Fruit fly (Drosophila melanogaster) whole organism, embryonic: ENCODE data around the gene dmrt11E.

Experiments used
- Atf-2 ChIP-seq: fragments of 200-800 bp; sonication (Bioruptor generic); optimal IDR thresholded peaks from 2 replicates; lab custom pipeline; 2016; ENCODE audit warnings: missing biosample characterization, missing genetic modification characterization
- BEAF-32 ChIP-seq: fragments of 200-800 bp; sonication (Bioruptor generic); optimal IDR thresholded peaks from 3 replicates; lab custom pipeline; 2017; ENCODE audit warnings: missing biosample characterization, missing genetic modification characterization, mild to moderate bottlenecking, moderate library complexity, missing genetic modification reagents
- Bdp1 ChIP-seq: fragments of 200-800 bp; sonication (Bioruptor generic); optimal IDR thresholded peaks from 3 replicates; lab custom pipeline; 2016; ENCODE audit warnings: missing biosample characterization, missing genetic modification characterization
- Bgb ChIP-seq: fragments of 200-800 bp; sonication (Bioruptor generic); IDR thresholded peaks from 2 replicates; pipeline ENCODE4 v1.3.6; 2022; ENCODE audit warnings: missing biosample characterization, missing genetic modification characterization; ENCODE audit not compliant: partially characterized antibody
- CG10274 ChIP-seq: fragments of 200-800 bp; sonication (Bioruptor generic); optimal IDR thresholded peaks from 3 replicates; lab custom pipeline; 2017; ENCODE audit warnings: missing biosample characterization, mild to moderate bottlenecking, missing genetic modification characterization
- CG10462 ChIP-seq: fragments of 200-800 bp; sonication (Bioruptor generic); optimal IDR thresholded peaks from 2 replicates; lab custom pipeline; 2016; ENCODE audit warnings: missing biosample characterization, missing genetic modification characterization
- CG10959 ChIP-seq: fragments of 200-800 bp; sonication (Bioruptor generic); IDR thresholded peaks from 2 replicates; pipeline ENCODE4 v1.3.6; 2022; ENCODE audit warnings: missing biosample characterization, missing genetic modification characterization
- CG11085 ChIP-seq: fragments of 200-800 bp; sonication (Bioruptor generic); IDR thresholded peaks from 2 replicates; pipeline ENCODE4 v1.3.6; 2022; ENCODE audit warnings: missing biosample characterization, missing genetic modification characterization
- CG11456 ChIP-seq: fragments of 200-800 bp; sonication (Bioruptor generic); IDR thresholded peaks from 3 replicates; pipeline ENCODE4 v1.3.6; 2022; ENCODE audit warnings: missing biosample characterization, missing genetic modification characterization
- CG14710 ChIP-seq: fragments of 200-800 bp; sonication (Bioruptor generic); optimal IDR thresholded peaks from 3 replicates; lab custom pipeline; 2019; ENCODE audit warnings: missing biosample characterization, mild to moderate bottlenecking, missing genetic modification characterization, moderate library complexity
- CG14860 ChIP-seq: fragments of 200-800 bp; sonication (Bioruptor generic); IDR thresholded peaks from 3 replicates; pipeline ENCODE4 v1.3.6; 2022; ENCODE audit warnings: missing biosample characterization, missing genetic modification characterization; ENCODE audit not compliant: partially characterized antibody
- CG15696 ChIP-seq: fragments of 200-800 bp; sonication (Bioruptor generic); optimal IDR thresholded peaks from 2 replicates; lab custom pipeline; 2019; ENCODE audit warnings: missing biosample characterization, mild to moderate bottlenecking, missing genetic modification characterization, moderate library complexity
- CG2116 ChIP-seq: fragments of 200-800 bp; sonication (Bioruptor generic); optimal IDR thresholded peaks from 3 replicates; lab custom pipeline; 2018; ENCODE audit warnings: missing biosample characterization, mild to moderate bottlenecking, missing genetic modification characterization
- CG2712 ChIP-seq: fragments of 200-800 bp; optimal IDR thresholded peaks from 3 replicates; lab custom pipeline; 2019; ENCODE audit warnings: missing biosample characterization, mild to moderate bottlenecking, missing genetic modification characterization, moderate library complexity
- CG3065 ChIP-seq: fragments of 200-800 bp; sonication (Bioruptor generic); optimal IDR thresholded peaks from 2 replicates; lab custom pipeline; 2016; ENCODE audit warnings: missing biosample characterization, missing genetic modification characterization
- CG31441 ChIP-seq: fragments of 200-800 bp; sonication (Bioruptor generic); IDR thresholded peaks from 2 replicates; pipeline ENCODE4 v1.3.6; 2022; ENCODE audit warnings: missing biosample characterization, missing genetic modification characterization
- CG32772 ChIP-seq: fragments of 200-800 bp; sonication (Bioruptor generic); IDR thresholded peaks from 2 replicates; pipeline ENCODE4 v1.3.6; 2022; ENCODE audit warnings: missing biosample characterization, missing genetic modification characterization
- CG4328 ChIP-seq: fragments of 200-800 bp; sonication (Bioruptor generic); optimal IDR thresholded peaks from 3 replicates; lab custom pipeline; 2017; ENCODE audit warnings: missing biosample characterization, missing genetic modification reagents, missing genetic modification characterization
- CG7963 ChIP-seq: fragments of 200-800 bp; sonication (Bioruptor generic); IDR thresholded peaks from 3 replicates; pipeline ENCODE4 v1.3.6; 2022; ENCODE audit warnings: missing biosample characterization, missing genetic modification characterization; ENCODE audit not compliant: partially characterized antibody
- CG8089 ChIP-seq: fragments of 200-800 bp; sonication (Bioruptor generic); optimal IDR thresholded peaks from 3 replicates; lab custom pipeline; 2016; ENCODE audit warnings: missing biosample characterization, missing genetic modification characterization
- CrebB ChIP-seq: fragments of 200-800 bp; sonication (Bioruptor generic); optimal IDR thresholded peaks from 3 replicates; lab custom pipeline; 2018; ENCODE audit warnings: missing biosample characterization, mild to moderate bottlenecking, missing genetic modification characterization
- Dfd ChIP-seq, 2 experiments: fragments of >200 bp; optimal IDR thresholded peaks; 2 replicates each; lab custom pipeline; 2017; ENCODE audit warnings: missing biosample characterization in 2 of 2, missing genetic modification characterization in 2 of 2
- ERR ChIP-seq: fragments of 200-800 bp; sonication (Bioruptor generic); optimal IDR thresholded peaks from 2 replicates; lab custom pipeline; 2016; ENCODE audit warnings: missing biosample characterization, missing genetic modification characterization
- Med ChIP-seq: fragments of 200-800 bp; sonication (Bioruptor generic); peaks from one replicate; lab custom pipeline; 2016; ENCODE audit warnings: missing biosample characterization, missing genetic modification characterization, mild to moderate bottlenecking, inconsistent platforms, moderate library complexity
- Nf-YA ChIP-seq: fragments of 200-800 bp; sonication (Bioruptor generic); IDR thresholded peaks from 2 replicates; pipeline ENCODE4 v1.3.6; 2022; ENCODE audit warnings: missing biosample characterization, missing genetic modification characterization
- Opbp ChIP-seq: fragments of 200-800 bp; sonication (Bioruptor generic); IDR thresholded peaks from 3 replicates; pipeline ENCODE4 v1.3.6; 2022; ENCODE audit warnings: missing biosample characterization, missing genetic modification characterization; ENCODE audit not compliant: partially characterized antibody
- Rfx ChIP-seq: fragments of 200-800 bp; sonication (Bioruptor generic); IDR thresholded peaks from 2 replicates; pipeline ENCODE4 v1.3.6; 2022; ENCODE audit warnings: missing biosample characterization, missing genetic modification characterization
- Xbp1 ChIP-seq: fragments of 200-800 bp; sonication (Bioruptor generic); optimal IDR thresholded peaks from 3 replicates; lab custom pipeline; 2016; ENCODE audit warnings: missing biosample characterization, mild to moderate bottlenecking, missing genetic modification characterization
- ash1 ChIP-seq: fragments of 200-800 bp; sonication (Bioruptor generic); optimal IDR thresholded peaks from 2 replicates; lab custom pipeline; 2018; ENCODE audit warnings: missing biosample characterization, mild to moderate bottlenecking, missing genetic modification characterization
- bab2 ChIP-seq: fragments of 200-800 bp; sonication (Bioruptor generic); optimal IDR thresholded peaks from 2 replicates; lab custom pipeline; 2016; ENCODE audit warnings: missing biosample characterization, missing genetic modification characterization
- cato ChIP-seq: fragments of 200-800 bp; sonication (Bioruptor generic); optimal IDR thresholded peaks from 2 replicates; lab custom pipeline; 2016; ENCODE audit warnings: missing biosample characterization, missing genetic modification characterization, borderline replicate concordance
- crp ChIP-seq, 2 experiments: fragments of 200-800 bp; sonication (Bioruptor generic); optimal IDR thresholded peaks; 2 replicates in 1 of 2; 3 replicates in 1 of 2; lab custom pipeline; 2017; ENCODE audit warnings: missing biosample characterization in 2 of 2, missing genetic modification characterization in 2 of 2, mild to moderate bottlenecking in 1 of 2, moderate library complexity in 1 of 2
- dati ChIP-seq: fragments of 200-800 bp; sonication (Bioruptor generic); IDR thresholded peaks from 2 replicates; pipeline ENCODE4 v1.3.6; 2022; ENCODE audit warnings: missing biosample characterization, missing genetic modification characterization
- esg ChIP-seq: fragments of 200-800 bp; sonication (Bioruptor generic); conservative IDR thresholded peaks from 2 replicates; pipeline ENCODE4 v1.3.6; 2022; ENCODE audit warnings: missing biosample characterization, missing genetic modification characterization
- gem ChIP-seq: fragments of 200-800 bp; sonication (Bioruptor generic); optimal IDR thresholded peaks from 2 replicates; lab custom pipeline; 2019; ENCODE audit warnings: missing biosample characterization, mild to moderate bottlenecking, missing genetic modification characterization, moderate library complexity
- gfzf ChIP-seq: fragments of 200-800 bp; sonication (Bioruptor generic); optimal IDR thresholded peaks from 2 replicates; lab custom pipeline; 2016; ENCODE audit warnings: missing biosample characterization, mild to moderate bottlenecking, missing genetic modification characterization, moderate library complexity
- gro ChIP-seq: fragments of 200-800 bp; sonication (Bioruptor generic); optimal IDR thresholded peaks from 2 replicates; lab custom pipeline; 2016; ENCODE audit warnings: missing biosample characterization, missing genetic modification characterization
- gsb-n ChIP-seq: fragments of 200-800 bp; sonication (Bioruptor generic); optimal IDR thresholded peaks from 3 replicates; lab custom pipeline; 2018; ENCODE audit warnings: missing biosample characterization, mild to moderate bottlenecking, missing genetic modification characterization
- hth ChIP-seq: fragments of >200 bp; optimal IDR thresholded peaks from 2 replicates; lab custom pipeline; 2017; ENCODE audit warnings: inconsistent platforms
- jing ChIP-seq: fragments of 200-800 bp; sonication (Bioruptor generic); optimal IDR thresholded peaks from 2 replicates; lab custom pipeline; 2018; ENCODE audit warnings: missing biosample characterization, mild to moderate bottlenecking, missing genetic modification characterization
- lmd ChIP-seq: fragments of 200-800 bp; sonication (Bioruptor generic); IDR thresholded peaks from 2 replicates; pipeline ENCODE4 v1.3.6; 2022; ENCODE audit warnings: missing biosample characterization, missing genetic modification characterization
- lola ChIP-seq, 3 experiments: fragments of >200 bp in 2 of 3; fragments of 200-800 bp in 1 of 3; sonication (Bioruptor generic) in 1 of 3; optimal IDR thresholded peaks; 2 replicates each; lab custom pipeline; 2017 to 2019; ENCODE audit warnings: missing biosample characterization in 3 of 3, missing genetic modification characterization in 3 of 3, mild to moderate bottlenecking in 1 of 3, moderate library complexity in 1 of 3
- nerfin-2 ChIP-seq: fragments of 200-800 bp; sonication (Bioruptor generic); IDR thresholded peaks from 2 replicates; pipeline ENCODE4 v1.3.6; 2022; ENCODE audit warnings: missing biosample characterization, missing genetic modification characterization; ENCODE audit not compliant: partially characterized antibody
- psq ChIP-seq: fragments of 200-800 bp; sonication (Bioruptor generic); optimal IDR thresholded peaks from 2 replicates; lab custom pipeline; 2017; ENCODE audit warnings: missing biosample characterization, missing genetic modification characterization
- pzg ChIP-seq: fragments of 200-800 bp; sonication (Bioruptor generic); optimal IDR thresholded peaks from 3 replicates; lab custom pipeline; 2018; ENCODE audit warnings: missing biosample characterization, mild to moderate bottlenecking, missing genetic modification characterization, moderate library complexity
- ranshi ChIP-seq: fragments of 200-800 bp; sonication (Bioruptor generic); IDR thresholded peaks from 2 replicates; pipeline ENCODE4 v1.3.6; 2022; ENCODE audit warnings: missing biosample characterization, missing genetic modification characterization
- run ChIP-seq: fragments of 200-800 bp; sonication (Bioruptor generic); optimal IDR thresholded peaks from 3 replicates; lab custom pipeline; 2018; ENCODE audit warnings: missing biosample characterization, mild to moderate bottlenecking, missing genetic modification characterization
- sd ChIP-seq: fragments of 200-800 bp; sonication (Bioruptor generic); optimal IDR thresholded peaks from 3 replicates; lab custom pipeline; 2018; ENCODE audit warnings: missing biosample characterization, mild to moderate bottlenecking, missing genetic modification characterization, moderate library complexity
- sens ChIP-seq: fragments of 200-800 bp; sonication (Bioruptor generic); peaks from one replicate; lab custom pipeline; 2016; ENCODE audit warnings: missing biosample characterization, missing genetic modification characterization
- sisA ChIP-seq: fragments of 200-800 bp; sonication (Bioruptor generic); IDR thresholded peaks from 2 replicates; pipeline ENCODE4 v1.3.6; 2022; ENCODE audit warnings: missing biosample characterization, missing genetic modification characterization
- sug ChIP-seq: fragments of 200-800 bp; optimal IDR thresholded peaks from 2 replicates; lab custom pipeline; 2019; ENCODE audit warnings: missing biosample characterization, mild to moderate bottlenecking, missing genetic modification characterization, moderate library complexity
- toy ChIP-seq: fragments of 200-800 bp; sonication (Bioruptor generic); IDR thresholded peaks from 2 replicates; pipeline ENCODE4 v1.3.6; 2022; ENCODE audit warnings: missing biosample characterization, missing genetic modification characterization

The dmrt11E gene

dm6 chrX:13401245-13401644 lies 33.3 kb downstream of the dmrt11E start (continued):
- no peak for TF ChIP-seq cato
- peak; percentile 21; the same call in 1 of the 2 replicates for TF ChIP-seq Rfx (GFP tag; lab: Robert Waterston, UW)
- no peak for TF ChIP-seq Nf-YA (GFP tag; lab: Robert Waterston, UW)
- no peak for TF ChIP-seq esg (GFP tag; lab: Robert Waterston, UW)
- TF ChIP-seq psq (GFP tag; lab: Kevin White, UChicago) = no peak
- TF ChIP-seq CG10462 (GFP tag; lab: Kevin White, UChicago) = no peak
- TF ChIP-seq CG14860 (GFP tag; lab: Robert Waterston, UW) = no peak
- no peak for TF ChIP-seq gem (tag; lab: Kevin White, UChicago)
- no peak for TF ChIP-seq CG7963
- TF ChIP-seq CrebB (tag; lab: Kevin White, UChicago) = no peak
- no peak for TF ChIP-seq CG32772 (GFP tag; lab: Robert Waterston, UW)
- no peak for TF ChIP-seq CG15696 (tag; lab: Kevin White, UChicago)
- no peak for TF ChIP-seq ranshi (GFP tag; lab: Robert Waterston, UW)
- TF ChIP-seq sens (GFP tag; lab: Kevin White, UChicago) = peak; percentile 71
- no peak for TF ChIP-seq CG2712
- TF ChIP-seq Med (GFP tag; lab: Kevin White, UChicago) = peak; percentile 94
- no peak for TF ChIP-seq ERR (GFP tag; lab: Kevin White, UChicago)
- no peak for TF ChIP-seq jing (GFP tag; lab: Kevin White, UChicago)
- no peak for TF ChIP-seq CG11085 (GFP tag; lab: Robert Waterston, UW)
- no peak for TF ChIP-seq ash1
- no peak for TF ChIP-seq gfzf (GFP tag; lab: Kevin White, UChicago)
- peak; percentile 14 for TF ChIP-seq sug (tag; lab: Kevin White, UChicago)
- no peak for TF ChIP-seq pzg (GFP tag; lab: Kevin White, UChicago)
- TF ChIP-seq CG3065 (GFP tag; lab: Kevin White, UChicago) = no peak
- TF ChIP-seq Bgb (GFP tag; lab: Robert Waterston, UW) = no peak
- TF ChIP-seq CG14710 = no peak
- TF ChIP-seq CG2116 (GFP tag; lab: Kevin White, UChicago) = no peak
- no peak for TF ChIP-seq toy (GFP tag; lab: Robert Waterston, UW)
- TF ChIP-seq Bdp1 (GFP tag; lab: Kevin White, UChicago) = no peak
- TF ChIP-seq CG10959 = peak; percentile 5; the same call in 1 of the 2 replicates
- TF ChIP-seq CG31441 (GFP tag; lab: Robert Waterston, UW) = no peak
- no peak for TF ChIP-seq dati (GFP tag; lab: Robert Waterston, UW)
- no peak for TF ChIP-seq Opbp (GFP tag; lab: Robert Waterston, UW)
- no peak for TF ChIP-seq Xbp1 (GFP tag; lab: Kevin White, UChicago)
- TF ChIP-seq nerfin-2 (GFP tag; lab: Robert Waterston, UW) = no peak
- TF ChIP-seq crp (GFP tag; optimal IDR thresholded peaks at IDR 0.05; lab: Kevin White, UChicago) = no peak
- no peak for TF ChIP-seq CG8089 (GFP tag; lab: Kevin White, UChicago)
- no peak for TF ChIP-seq run (tag; lab: Kevin White, UChicago)
- TF ChIP-seq sisA (GFP tag; lab: Robert Waterston, UW) = no peak
- TF ChIP-seq bab2 (GFP tag; lab: Kevin White, UChicago) = no peak
- no peak for TF ChIP-seq BEAF-32 (GFP tag; lab: Kevin White, UChicago)
- no peak for TF ChIP-seq CG10274 (GFP tag; lab: Kevin White, UChicago)
- no peak for TF ChIP-seq sd (tag; lab: Kevin White, UChicago)
- no peak for TF ChIP-seq gsb-n
- no peak for TF ChIP-seq lmd
- no peak for TF ChIP-seq hth (lab: Kevin White, UChicago)
- no peak for TF ChIP-seq lola (GFP tag; optimal IDR thresholded peaks at IDR 0.05; lab: Kevin White, UChicago)
- TF ChIP-seq CG11456 (GFP tag; lab: Robert Waterston, UW) = no peak; the same call in 2 of the 3 replicates
- TF ChIP-seq gro (GFP tag; lab: Kevin White, UChicago) = peak; percentile 37
- no peak for TF ChIP-seq Atf-2 (GFP tag; lab: Kevin White, UChicago)
- no peak for TF ChIP-seq CG4328 (GFP tag; lab: Kevin White, UChicago)
- no peak for TF ChIP-seq Dfd (GFP tag; optimal IDR thresholded peaks at IDR 0.05; lab: Kevin White, UChicago)
